Worm (Caenorhabditis elegans): ENCODE measurements around the gene pmp-2.
A peak's percentile ranks its signal among the peaks of the same experiment; 100 is the strongest.

pmp-2 gene

ce11 chrII:6860043-6860442 is 27.6 kb downstream of the pmp-2 start:
- no peak for TF ChIP-seq Y116A8C.19 (tag; optimal IDR thresholded peaks at IDR 0.05; ENCODE audit: borderline replicate concordance)
- no peak for TF ChIP-seq aly-2 (tag; optimal IDR thresholded peaks at IDR 0.05)
- TF ChIP-seq mdl-1 (tag; optimal IDR thresholded peaks at IDR 0.05) = no peak
- no peak for TF ChIP-seq nhr-12 (tag; optimal IDR thresholded peaks at IDR 0.05)
- no peak for TF ChIP-seq C04F5.9 (tag; optimal IDR thresholded peaks at IDR 0.05)
- no peak for TF ChIP-seq ceh-63 (GFP tag; optimal IDR thresholded peaks at IDR 0.05)
- no peak for TF ChIP-seq ceh-90 (tag; optimal IDR thresholded peaks at IDR 0.05)
- TF ChIP-seq C34B4.2 (tag; optimal IDR thresholded peaks at IDR 0.05) = no peak
- TF ChIP-seq lin-15B (tag; optimal IDR thresholded peaks at IDR 0.05) = no peak
- no peak for TF ChIP-seq blmp-1 (tag; optimal IDR thresholded peaks at IDR 0.05)
- TF ChIP-seq nhr-47 (tag; optimal IDR thresholded peaks at IDR 0.05) = no peak
- no peak for TF ChIP-seq efl-3 (GFP tag; optimal IDR thresholded peaks at IDR 0.05)
- TF ChIP-seq nhr-20 (tag; optimal IDR thresholded peaks at IDR 0.05) = no peak
- TF ChIP-seq sptf-1 (tag; optimal IDR thresholded peaks at IDR 0.05) = no peak
- TF ChIP-seq xbp-1 (tag; optimal IDR thresholded peaks at IDR 0.05) = no peak

DNA sequence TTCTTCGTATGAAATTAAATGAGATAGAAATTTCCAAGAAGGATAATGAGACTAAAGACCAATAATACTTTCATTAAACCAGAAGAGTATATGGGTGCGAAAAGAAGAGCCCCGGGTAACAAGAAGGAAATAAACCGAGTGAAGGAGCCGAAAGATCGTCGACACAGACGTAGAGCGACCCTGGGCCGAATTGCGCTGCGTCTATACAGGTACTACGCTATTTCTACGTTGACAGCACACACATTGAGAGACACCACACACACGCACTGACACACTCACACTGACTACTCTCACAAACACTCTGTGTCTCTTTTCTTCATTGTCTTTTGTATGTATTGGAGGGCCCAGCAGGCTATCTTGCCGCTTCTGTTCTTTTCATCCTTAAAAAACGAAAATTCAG is 28.8 kb downstream of the pmp-2 start:
- TF ChIP-seq ceh-8 (GFP tag; optimal IDR thresholded peaks at IDR 0.05) (no peak), nhr-77 (tag; optimal IDR thresholded peaks at IDR 0.05) (peak; percentile 55), ztf-4 (tag; optimal IDR thresholded peaks at IDR 0.05) (peak; percentile 13), lin-39 (tag; optimal IDR thresholded peaks at IDR 0.05) (no peak), rnt-1 (tag; optimal IDR thresholded peaks at IDR 0.05) (peak; percentile 48), sox-4 (tag; optimal IDR thresholded peaks at IDR 0.05) (no peak), skn-1 (tag; optimal IDR thresholded peaks at IDR 0.05) (no peak), snu-23 (GFP tag; optimal IDR thresholded peaks at IDR 0.05) (peak; percentile 62), ceh-82 (tag; optimal IDR thresholded peaks at IDR 0.05) (peak in 2 of 3 experiments; percentile 26 to 69), nhr-20 (tag; optimal IDR thresholded peaks at IDR 0.05) (peak; percentile 29), mdl-1 (tag; optimal IDR thresholded peaks at IDR 0.05) (peak in 1 of 2 experiments; percentile 73), fkh-8 (tag; optimal IDR thresholded peaks at IDR 0.05) (peak; percentile 53), lin-35 (GFP tag; optimal IDR thresholded peaks at IDR 0.05) (peak; percentile 42 to 48), nhr-19 (GFP tag; conservative IDR thresholded peaks at IDR 0.05) (peak; percentile 44), lin-13 (GFP tag; optimal IDR thresholded peaks at IDR 0.05) (no peak), lsy-2 (tag; optimal IDR thresholded peaks at IDR 0.05) (peak; percentile 12 to 61), C16A3.4 (tag; optimal IDR thresholded peaks at IDR 0.05) (peak; percentile 22), xbp-1 (tag; optimal IDR thresholded peaks at IDR 0.05) (peak; percentile 5), efl-1 (optimal IDR thresholded peaks at IDR 0.05) (peak; percentile 35 to 63), efl-1 (GFP tag; optimal IDR thresholded peaks at IDR 0.05 in 1 of 2) (no peak), snpc-4 (tag; optimal IDR thresholded peaks at IDR 0.05) (peak; percentile 20), pax-3 (tag; optimal IDR thresholded peaks at IDR 0.05) (no peak), elt-3 (tag; optimal IDR thresholded peaks at IDR 0.05) (no peak), tbx-2 (tag; optimal IDR thresholded peaks at IDR 0.05) (peak; percentile 26), dpl-1 (GFP tag; optimal IDR thresholded peaks at IDR 0.05) (peak in 1 of 3 experiments; percentile 1), swsn-7 (tag; optimal IDR thresholded peaks at IDR 0.05) (peak; percentile 43), lin-14 (GFP tag; optimal IDR thresholded peaks at IDR 0.05) (peak; percentile 87), mab-9 (GFP tag; IDR thresholded peaks at IDR 0.05) (no peak), fos-1 (tag; optimal IDR thresholded peaks at IDR 0.05) (no peak), dsc-1 (tag; optimal IDR thresholded peaks at IDR 0.05) (peak; percentile 39), nhr-47 (tag; optimal IDR thresholded peaks at IDR 0.05) (peak; percentile 23), nhr-71 (tag; optimal IDR thresholded peaks at IDR 0.05) (peak; percentile 58)
